Worm (Caenorhabditis elegans) whole organism, L2 larva: ENCODE results near the gene col-76.

ENCODE experiments used
- ama-1 ChIP-seq: fragments of 150-350 bp; optimal IDR thresholded peaks from 2 replicates; lab custom pipeline; 2018; ENCODE audit warnings: inconsistent platforms
- ceh-82 ChIP-seq: fragments of 150-350 bp; optimal IDR thresholded peaks from 2 replicates; lab custom pipeline; 2014; ENCODE audit warnings: missing biosample characterization, missing genetic modification characterization
- lsy-2 ChIP-seq, 2 experiments: fragments of 150-350 bp in 1 of 2; sonication (generic microtip) in 1 of 2; optimal IDR thresholded peaks; 2 replicates each; lab custom pipeline; 2014 to 2017; ENCODE audit warnings: missing biosample characterization in 2 of 2, missing genetic modification characterization in 2 of 2
- mbf-1 ChIP-seq: sonication (generic microtip); optimal IDR thresholded peaks from 2 replicates; lab custom pipeline; 2017; ENCODE audit warnings: missing biosample characterization, missing genetic modification characterization
- nhr-25 ChIP-seq: fragments of 150-350 bp; sonication (generic microtip); optimal IDR thresholded peaks from 3 replicates; lab custom pipeline; 2014; ENCODE audit warnings: missing biosample characterization, missing genetic modification characterization
- nhr-6 ChIP-seq: fragments of 150-350 bp; optimal IDR thresholded peaks from 2 replicates; lab custom pipeline; 2014; ENCODE audit warnings: missing biosample characterization, missing genetic modification characterization
- nhr-77 ChIP-seq: fragments of 150-350 bp; optimal IDR thresholded peaks from 2 replicates; lab custom pipeline; 2014; ENCODE audit warnings: missing biosample characterization, missing genetic modification characterization
- unc-39 ChIP-seq: fragments of 150-350 bp; optimal IDR thresholded peaks from 2 replicates; lab custom pipeline; 2014; ENCODE audit warnings: missing biosample characterization, missing genetic modification characterization
- unc-55 ChIP-seq: fragments of 150-350 bp; sonication (generic microtip); optimal IDR thresholded peaks from 3 replicates; lab custom pipeline; 2014; ENCODE audit warnings: missing biosample characterization, missing genetic modification reagents, missing genetic modification characterization
- ztf-11 ChIP-seq: sonication (generic microtip); optimal IDR thresholded peaks from 2 replicates; lab custom pipeline; 2017; ENCODE audit warnings: missing biosample characterization, missing genetic modification characterization

- TF ChIP-seq nhr-25, result no peak
- no peak for TF ChIP-seq mbf-1 (tag; lab: Kevin White, UChicago)
- TF ChIP-seq ama-1 (lab: Kevin White, UChicago), result no peak
- no peak for TF ChIP-seq nhr-6 (tag; lab: Kevin White, UChicago)
- no peak for TF ChIP-seq lsy-2 (tag; optimal IDR thresholded peaks at IDR 0.05; lab: Kevin White, UChicago)
- TF ChIP-seq ceh-82 (tag; lab: Kevin White, UChicago), result no peak
- TF ChIP-seq unc-55, result no peak
- no peak for TF ChIP-seq unc-39 (tag; lab: Kevin White, UChicago)
- TF ChIP-seq ztf-11, result no peak
- TF ChIP-seq nhr-77, result no peak
Observed at ce11 chrII:8209476-8209875, 5.3 kb downstream of the col-76 start, which contains the start of gene M110.8.
